Worm (Caenorhabditis elegans): ENCODE data around the gene bath-28.

DNA sequence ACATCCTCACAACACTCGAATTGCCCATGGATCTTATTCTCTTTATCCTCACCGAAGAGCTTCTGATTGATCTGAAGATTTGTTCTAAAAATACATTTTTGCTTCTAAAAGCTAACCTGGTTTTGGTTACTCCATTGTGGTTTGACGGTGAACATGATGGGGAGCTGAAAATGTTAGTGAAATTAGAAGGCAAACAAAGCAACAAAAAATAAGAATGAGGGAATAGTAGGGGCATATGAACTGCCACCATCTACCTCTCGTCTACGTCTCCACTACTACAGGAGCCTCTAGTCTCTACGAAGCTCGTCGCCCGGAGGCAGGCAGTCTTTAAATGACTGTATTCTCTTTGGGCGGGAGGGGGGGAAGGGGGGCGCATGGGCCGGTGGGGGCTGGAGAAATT, 41.0 kb upstream of the bath-28 start, which contains the start of gene T06D4.2:
- TF ChIP-seq nhr-12 (tag; optimal IDR thresholded peaks at IDR 0.05) = no peak
- no peak for TF ChIP-seq lsy-2 (tag; optimal IDR thresholded peaks at IDR 0.05)
- no peak for TF ChIP-seq elt-3 (tag; optimal IDR thresholded peaks at IDR 0.05)
- no peak for TF ChIP-seq zag-1 (tag; optimal IDR thresholded peaks at IDR 0.05)
- no peak for TF ChIP-seq dpl-1 (GFP tag; optimal IDR thresholded peaks at IDR 0.05)
- TF ChIP-seq nhr-77 (tag; optimal IDR thresholded peaks at IDR 0.05) = no peak
- TF ChIP-seq ztf-11 (tag; optimal IDR thresholded peaks at IDR 0.05) = no peak
- no peak for TF ChIP-seq ama-1 (optimal IDR thresholded peaks at IDR 0.05)
- TF ChIP-seq nhr-11 (tag; optimal IDR thresholded peaks at IDR 0.05) = no peak
- no peak for TF ChIP-seq C04F5.9 (tag; optimal IDR thresholded peaks at IDR 0.05)
- no peak for TF ChIP-seq snpc-4 (tag; optimal IDR thresholded peaks at IDR 0.05)
- no peak for TF ChIP-seq egl-27 (tag; optimal IDR thresholded peaks at IDR 0.05)
- no peak for TF ChIP-seq mdl-1 (tag; optimal IDR thresholded peaks at IDR 0.05)
- TF ChIP-seq nhr-237 (tag; optimal IDR thresholded peaks at IDR 0.05) = no peak

Measured in whole organism, L1 larva.